Worm (Caenorhabditis elegans): ENCODE results near the gene K09C4.9.

DNA sequence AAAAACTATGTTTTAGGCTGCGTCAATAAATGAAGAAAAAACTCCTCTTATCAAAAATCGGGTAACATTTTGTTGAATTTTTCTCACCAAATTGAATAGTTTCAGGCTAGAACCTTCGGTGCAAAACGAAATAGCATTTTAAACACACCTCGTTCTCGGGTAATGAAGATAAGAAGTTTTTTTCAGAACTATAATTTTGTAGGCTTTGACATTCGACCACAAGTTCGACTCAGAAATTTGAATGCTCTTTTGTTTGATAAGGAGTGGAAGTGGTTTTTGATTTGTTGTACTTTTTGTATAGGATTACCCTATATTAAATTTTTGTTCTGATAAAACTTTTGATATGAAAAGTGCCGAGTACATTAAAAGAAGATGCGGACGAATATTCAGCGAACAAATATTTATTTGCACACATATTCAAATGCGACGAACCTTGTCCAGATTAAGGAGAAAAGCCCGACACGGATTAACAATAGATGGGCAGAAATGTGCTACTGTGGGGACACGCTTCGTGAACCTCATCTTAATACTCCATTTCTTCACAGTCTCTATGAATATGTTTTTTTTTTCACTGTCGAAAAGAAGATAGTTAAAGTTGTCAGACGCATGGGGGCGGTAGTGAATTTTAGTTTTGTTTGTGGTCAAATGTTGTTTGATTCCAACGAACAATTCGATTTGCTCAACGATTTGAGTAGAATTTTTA, 35.2 kb upstream of the K09C4.9 start:
- TF ChIP-seq ama-1 (optimal IDR thresholded peaks at IDR 0.05) (no peak), sem-4 (tag; optimal IDR thresholded peaks at IDR 0.05) (no peak), unc-62 (GFP tag; optimal IDR thresholded peaks at IDR 0.05) (no peak), sma-9 (GFP tag; optimal IDR thresholded peaks at IDR 0.05) (peak; percentile 30), sma-9 (tag; optimal IDR thresholded peaks at IDR 0.05) (no peak), ceh-16 (tag; optimal IDR thresholded peaks at IDR 0.05) (no peak), nhr-10 (tag; optimal IDR thresholded peaks at IDR 0.05) (no peak), snpc-4 (tag; optimal IDR thresholded peaks at IDR 0.05) (no peak), unc-39 (tag; optimal IDR thresholded peaks at IDR 0.05) (no peak), aly-2 (tag; optimal IDR thresholded peaks at IDR 0.05) (no peak), zag-1 (tag; optimal IDR thresholded peaks at IDR 0.05) (no peak), nhr-11 (tag; optimal IDR thresholded peaks at IDR 0.05) (no peak), dmd-4 (tag; optimal IDR thresholded peaks at IDR 0.05) (no peak), egl-27 (tag; optimal IDR thresholded peaks at IDR 0.05) (no peak)
